Worm (Caenorhabditis elegans): Measurements from ENCODE around the gene srz-69.

The srz-69 gene

DNA sequence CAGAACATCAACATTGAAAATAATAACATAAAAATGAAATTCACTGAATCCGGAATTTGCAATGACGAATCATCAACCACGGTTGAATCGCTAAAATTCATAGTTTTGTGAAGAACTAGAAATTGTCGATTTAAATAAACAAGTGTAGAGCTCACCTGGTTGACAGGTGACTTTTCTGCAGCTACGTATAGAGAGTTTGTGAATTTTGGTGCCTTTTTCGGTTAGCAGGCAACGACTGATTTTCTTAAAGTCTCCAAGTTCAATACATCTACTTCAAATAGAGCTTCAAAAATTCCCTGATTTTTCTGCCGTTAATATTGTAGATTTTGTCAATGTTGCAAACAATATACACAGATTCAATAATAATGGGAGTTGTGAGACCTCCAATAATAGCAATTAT is at the start of gene srz-69:
Gene srz-69, minus strand, starts transcription at position 101 of the 400 bp plus-strand sequence.
- TF ChIP-seq aptf-3 (GFP tag; IDR thresholded peaks at IDR 0.05) (no peak), hrde-1 (tag; optimal IDR thresholded peaks at IDR 0.05; ENCODE audit: borderline replicate concordance) (no peak), cebp-2 (GFP tag; IDR thresholded peaks at IDR 0.05) (no peak), Y95B8A.8 (GFP tag; IDR thresholded peaks at IDR 0.05) (no peak), sptf-2 (GFP tag; optimal IDR thresholded peaks at IDR 0.05) (no peak)

DNA sequence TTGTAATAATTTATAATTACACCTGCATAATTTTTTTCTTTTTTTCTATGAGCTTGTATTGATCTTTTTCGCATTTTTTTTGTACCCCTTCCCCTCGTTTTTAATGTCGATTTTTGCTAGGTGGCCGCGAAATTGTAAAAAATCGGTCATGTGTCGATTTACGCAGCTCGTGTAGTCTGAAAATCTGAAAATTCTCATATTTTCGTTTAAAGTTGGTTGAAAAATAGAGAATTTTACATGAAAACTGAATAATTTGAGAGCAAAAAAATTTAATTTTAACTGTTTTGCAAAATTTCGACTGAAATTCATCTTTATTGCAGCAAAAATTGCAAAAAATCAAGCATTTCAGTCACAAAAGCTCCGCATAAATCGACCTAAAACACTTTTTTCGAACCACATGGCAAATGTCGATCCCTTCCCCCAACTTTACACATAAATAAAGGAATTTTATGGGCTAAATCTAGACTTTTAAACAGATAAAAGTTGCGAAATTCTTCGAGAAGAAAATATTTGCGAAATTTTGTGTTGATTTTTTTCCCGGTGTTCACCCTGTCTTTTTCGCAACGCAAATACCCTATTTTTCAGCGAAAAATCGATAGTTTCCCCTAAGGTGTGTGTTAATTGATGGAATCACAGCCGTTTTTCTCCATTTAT is 49.2 kb upstream of the srz-69 start:
- TF ChIP-seq lin-35 (GFP tag; optimal IDR thresholded peaks at IDR 0.05) (peak in 1 of 3 experiments; percentile 30), cebp-1 (GFP tag; IDR thresholded peaks at IDR 0.05) (0 out of 2 replicates have a peak, but pooled peaks have one; percentile 35), cebp-1 (tag; optimal IDR thresholded peaks at IDR 0.05) (peak; percentile 88), nhr-120 (GFP tag; IDR thresholded peaks at IDR 0.05) (no peak), dpl-1 (GFP tag; optimal IDR thresholded peaks at IDR 0.05) (no peak), B0336.3 (GFP tag; IDR thresholded peaks at IDR 0.05) (peak; percentile 17; the same call in 1 of the 2 replicates)

- TF ChIP-seq repo-1 (tag; optimal IDR thresholded peaks at IDR 0.05) (peak; percentile 38), F55B11.4 (tag; optimal IDR thresholded peaks at IDR 0.05; ENCODE audit: borderline replicate concordance, insufficient read depth) (no peak), ceh-91 (GFP tag; IDR thresholded peaks at IDR 0.05) (0 out of 2 replicates have a peak, but pooled peaks have one; percentile 21), madf-6 (GFP tag; IDR thresholded peaks at IDR 0.05) (peak; percentile 59), let-607 (tag; optimal IDR thresholded peaks at IDR 0.05) (no peak), dox-1 (GFP tag; IDR thresholded peaks at IDR 0.05) (peak; percentile 70), attf-3 (GFP tag; conservative IDR thresholded peaks at IDR 0.05) (peak; percentile 41; the same call in 1 of the 2 replicates), sptf-2 (GFP tag; optimal IDR thresholded peaks at IDR 0.05) (no peak), pha-4 (tag; optimal IDR thresholded peaks at IDR 0.05) (no peak), lin-54 (GFP tag; optimal IDR thresholded peaks at IDR 0.05) (peak; percentile 58), attf-5 (GFP tag; optimal IDR thresholded peaks at IDR 0.05) (peak; percentile 68), aptf-2 (GFP tag; conservative IDR thresholded peaks at IDR 0.05) (no peak), snpc-1.3 (tag; optimal IDR thresholded peaks at IDR 0.05; ENCODE audit: insufficient read depth) (peak; percentile 19), somi-1 (GFP tag; optimal IDR thresholded peaks at IDR 0.05) (no peak), tbp1 (GFP tag; optimal IDR thresholded peaks at IDR 0.05) (peak; percentile 93), ztf-6 (GFP tag; IDR thresholded peaks at IDR 0.05) (no peak), lsl-1 (GFP tag; optimal IDR thresholded peaks at IDR 0.05) (peak; percentile 25), hmg-20 (GFP tag; IDR thresholded peaks at IDR 0.05) (no peak), hmg-1.2 (GFP tag; IDR thresholded peaks at IDR 0.05) (peak; percentile 71), T07F8.4 (tag; optimal IDR thresholded peaks at IDR 0.05) (peak; percentile 33), dpl-1 (GFP tag; optimal IDR thresholded peaks at IDR 0.05) (no peak), rpc-1 (optimal IDR thresholded peaks at IDR 0.05) (peak; percentile 66), rpc-1 (tag; optimal IDR thresholded peaks at IDR 0.05) (peak; percentile 78), zim-3 (tag; optimal IDR thresholded peaks at IDR 0.05) (peak; percentile 57), Y56A3A.18 (GFP tag; IDR thresholded peaks at IDR 0.05) (0 out of 2 replicates have a peak, but pooled peaks have one; percentile 23), chd-7 (tag; optimal IDR thresholded peaks at IDR 0.05) (peak; percentile 60), F52B5.7 (tag; optimal IDR thresholded peaks at IDR 0.05) (peak; percentile 40), ztf-28 (GFP tag; IDR thresholded peaks at IDR 0.05) (peak; percentile 75; the same call in 1 of the 2 replicates), efl-1 (GFP tag; optimal IDR thresholded peaks at IDR 0.05) (peak; percentile 8), F49E8.2 (tag; optimal IDR thresholded peaks at IDR 0.05; ENCODE audit: insufficient read depth) (peak; percentile 59), nhr-80 (tag; optimal IDR thresholded peaks at IDR 0.05) (no peak), dpff-1 (tag; optimal IDR thresholded peaks at IDR 0.05) (no peak), F10E7.11 (tag; optimal IDR thresholded peaks at IDR 0.05) (peak; percentile 33), ztf-18 (tag; optimal IDR thresholded peaks at IDR 0.05) (peak; percentile 47), ztf-25 (GFP tag; IDR thresholded peaks at IDR 0.05) (peak; percentile 68; the same call in 1 of the 2 replicates)
Measured at ce11 chrIV:3524584-3525020, 47.6 kb upstream of the srz-69 start.

Measured in whole organism, young adult.